Worm (Caenorhabditis elegans) whole organism, mixed stage, embryonic: ENCODE data around the gene cpt-1.

Experiments used
- M03D4.4 ChIP-seq: sonication (generic microtip); optimal IDR thresholded peaks from 2 replicates; lab custom pipeline; 2017; ENCODE audit warnings: mild to moderate bottlenecking, missing genetic modification characterization, missing compliant biosample characterization
- bed-3 ChIP-seq: fragments of 200-800 bp; sonication (Bioruptor generic); optimal IDR thresholded peaks from 3 replicates; lab custom pipeline; 2018; ENCODE audit warnings: mild to moderate bottlenecking, missing genetic modification characterization, moderate library complexity, missing compliant biosample characterization
- ceh-43 ChIP-seq: fragments of 200-800 bp; sonication (Bioruptor generic); optimal IDR thresholded peaks from 2 replicates; lab custom pipeline; 2018; ENCODE audit warnings: mild to moderate bottlenecking, missing genetic modification characterization, moderate library complexity, missing compliant biosample characterization
- ces-1 ChIP-seq: fragments of 150-350 bp; optimal IDR thresholded peaks from 2 replicates; lab custom pipeline; 2014; ENCODE audit warnings: missing biosample characterization, missing genetic modification reagents, missing genetic modification characterization
- cnd-1 ChIP-seq: fragments of 200-800 bp; sonication (Bioruptor generic); optimal IDR thresholded peaks from 2 replicates; lab custom pipeline; 2018; ENCODE audit warnings: mild to moderate bottlenecking, missing genetic modification characterization, missing compliant biosample characterization
- drap-1 ChIP-seq: fragments of 200-800 bp; sonication (Bioruptor generic); optimal IDR thresholded peaks from 3 replicates; lab custom pipeline; 2018; ENCODE audit warnings: mild to moderate bottlenecking, missing genetic modification characterization, missing compliant biosample characterization
- elt-1 ChIP-seq: sonication (generic microtip); optimal IDR thresholded peaks from 2 replicates; lab custom pipeline; 2017; ENCODE audit warnings: missing genetic modification characterization, mild to moderate bottlenecking, missing compliant biosample characterization, antibody characterized with exemption, moderate library complexity, borderline replicate concordance; ENCODE audit not compliant: insufficient read depth
- elt-3 ChIP-seq: fragments of 150-350 bp; optimal IDR thresholded peaks from 2 replicates; lab custom pipeline; 2014; ENCODE audit warnings: missing biosample characterization, missing genetic modification characterization
- ham-2 ChIP-seq: fragments of 200-800 bp; sonication (Bioruptor generic); optimal IDR thresholded peaks from 2 replicates; lab custom pipeline; 2018; ENCODE audit warnings: mild to moderate bottlenecking, missing genetic modification characterization, missing compliant biosample characterization
- hlh-1 ChIP-seq: fragments of 150-350 bp; optimal IDR thresholded peaks from 2 replicates; lab custom pipeline; 2014; ENCODE audit warnings: missing biosample characterization, missing genetic modification reagents, missing genetic modification characterization
- lin-32 ChIP-seq: fragments of 200-800 bp; sonication (Bioruptor generic); optimal IDR thresholded peaks from 2 replicates; lab custom pipeline; 2018; ENCODE audit warnings: mild to moderate bottlenecking, missing genetic modification characterization, missing compliant biosample characterization
- lsy-2 ChIP-seq: fragments of 150-350 bp; optimal IDR thresholded peaks from 2 replicates; lab custom pipeline; 2014; ENCODE audit warnings: missing biosample characterization, missing genetic modification characterization
- mab-5 ChIP-seq: fragments of 150-350 bp; optimal IDR thresholded peaks from 2 replicates; lab custom pipeline; 2014; ENCODE audit warnings: missing biosample characterization, missing genetic modification characterization
- mep-1 ChIP-seq: fragments of 150-350 bp; optimal IDR thresholded peaks from 2 replicates; lab custom pipeline; 2017; ENCODE audit warnings: missing biosample characterization, missing genetic modification reagents, missing genetic modification characterization, inconsistent platforms
- mls-2 ChIP-seq: sonication (generic microtip); optimal IDR thresholded peaks from 2 replicates; lab custom pipeline; 2016; ENCODE audit warnings: mild to moderate bottlenecking, missing genetic modification characterization, moderate library complexity, missing compliant biosample characterization
- nhr-12 ChIP-seq: fragments of 150-350 bp; optimal IDR thresholded peaks from 2 replicates; lab custom pipeline; 2014; ENCODE audit warnings: missing biosample characterization, missing genetic modification characterization
- nhr-2 ChIP-seq: fragments of 150-350 bp; optimal IDR thresholded peaks from 2 replicates; lab custom pipeline; 2014; ENCODE audit warnings: missing biosample characterization, missing genetic modification characterization
- nhr-237 ChIP-seq: fragments of 150-350 bp; optimal IDR thresholded peaks from 2 replicates; lab custom pipeline; 2014; ENCODE audit warnings: missing biosample characterization, missing genetic modification characterization
- nhr-28 ChIP-seq: fragments of 150-350 bp; optimal IDR thresholded peaks from 2 replicates; lab custom pipeline; 2014; ENCODE audit warnings: missing biosample characterization, missing genetic modification characterization
- nhr-76 ChIP-seq: sonication (generic microtip); optimal IDR thresholded peaks from 2 replicates; lab custom pipeline; 2017; ENCODE audit warnings: missing biosample characterization, missing genetic modification characterization
- pha-4 ChIP-seq: fragments of 150-350 bp; optimal IDR thresholded peaks from 2 replicates; lab custom pipeline; 2018; ENCODE audit warnings: missing biosample characterization, missing genetic modification reagents, missing genetic modification characterization
- sem-2 ChIP-seq: fragments of 200-800 bp; sonication (Bioruptor generic); optimal IDR thresholded peaks from 2 replicates; lab custom pipeline; 2018; ENCODE audit warnings: mild to moderate bottlenecking, missing genetic modification characterization, missing compliant biosample characterization
- sptf-1 ChIP-seq: sonication (generic microtip); optimal IDR thresholded peaks from 2 replicates; lab custom pipeline; 2017; ENCODE audit warnings: mild to moderate bottlenecking, missing genetic modification characterization, moderate library complexity, missing compliant biosample characterization
- unc-120 ChIP-seq: sonication (generic microtip); optimal IDR thresholded peaks from 2 replicates; lab custom pipeline; 2017; ENCODE audit warnings: missing genetic modification characterization, missing compliant biosample characterization; ENCODE audit not compliant: poor library complexity, severe bottlenecking
- unc-39 ChIP-seq: fragments of 150-350 bp; optimal IDR thresholded peaks from 2 replicates; lab custom pipeline; 2014; ENCODE audit warnings: missing biosample characterization, missing genetic modification characterization
- unc-62 ChIP-seq: fragments of 150-350 bp; optimal IDR thresholded peaks from 2 replicates; lab custom pipeline; 2014; ENCODE audit warnings: missing biosample characterization, missing genetic modification reagents, missing genetic modification characterization
- zip-8 ChIP-seq: fragments of 150-350 bp; optimal IDR thresholded peaks from 2 replicates; lab custom pipeline; 2014; ENCODE audit warnings: missing biosample characterization, missing genetic modification characterization
- ztf-11 ChIP-seq: fragments of 150-350 bp; optimal IDR thresholded peaks from 2 replicates; lab custom pipeline; 2014; ENCODE audit warnings: missing biosample characterization, missing genetic modification characterization

cpt-1 gene

ce11 chrII:12776379-12776778 lies 19.9 kb downstream of the cpt-1 start, which contains the start of gene Y46G5A.34:
Gene Y46G5A.34 (plus strand): TSS chrII:12776679.
- TF ChIP-seq cnd-1 (tag; lab: Kevin White, UChicago) = no peak
- no peak for TF ChIP-seq M03D4.4 (tag; lab: Kevin White, UChicago)
- TF ChIP-seq ztf-11 (tag; lab: Kevin White, UChicago) = no peak
- no peak for TF ChIP-seq pha-4 (tag; lab: Kevin White, UChicago)
- no peak for TF ChIP-seq nhr-12
- TF ChIP-seq mep-1 (tag; lab: Kevin White, UChicago) = no peak

- TF ChIP-seq bed-3 (no peak), unc-62 (no peak), sem-2 (GFP tag; lab: Kevin White, UChicago) (no peak), unc-120 (tag; lab: Kevin White, UChicago) (no peak), mab-5 (tag; lab: Kevin White, UChicago) (no peak), nhr-12 (no peak), drap-1 (GFP tag; lab: Kevin White, UChicago) (no peak), nhr-237 (no peak), unc-39 (tag; lab: Kevin White, UChicago) (no peak), nhr-28 (tag; lab: Kevin White, UChicago) (no peak), sptf-1 (tag; lab: Kevin White, UChicago) (no peak), nhr-2 (tag; lab: Kevin White, UChicago) (no peak), cnd-1 (tag; lab: Kevin White, UChicago) (no peak)
These were observed 21.9 kb downstream of the cpt-1 start, which contains the start of gene Y46G5A.14 for ce11 chrII:12774402-12774801. Gene Y46G5A.14 (plus strand): TSS chrII:12774702.

DNA sequence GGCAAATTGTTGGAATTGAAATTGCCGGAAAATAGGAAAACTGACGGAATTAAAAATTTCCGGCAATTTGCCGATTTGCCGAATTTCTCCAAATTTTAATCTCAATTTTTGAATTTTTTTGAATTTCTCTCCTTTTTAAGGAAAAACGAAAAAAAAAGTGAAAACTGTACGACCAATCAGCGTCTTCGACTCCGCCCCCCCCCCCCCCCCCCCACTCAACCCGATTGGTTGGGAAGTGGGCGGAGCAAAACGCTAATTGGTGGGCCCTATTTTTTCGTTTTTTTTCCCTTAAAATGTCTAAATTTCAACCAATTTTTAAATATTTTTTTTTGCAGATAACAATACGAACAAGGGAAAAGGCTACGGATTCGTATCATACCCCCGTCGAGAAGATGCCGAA lies 26.3 kb downstream of the cpt-1 start:
- no peak for TF ChIP-seq lin-32 (GFP tag; lab: Kevin White, UChicago)
- no peak for TF ChIP-seq sem-2 (GFP tag; lab: Kevin White, UChicago)
- no peak for TF ChIP-seq nhr-28 (tag; lab: Kevin White, UChicago)
- TF ChIP-seq nhr-237 = no peak
- TF ChIP-seq drap-1 (GFP tag; lab: Kevin White, UChicago) = no peak
- TF ChIP-seq ceh-43 = no peak
- no peak for TF ChIP-seq elt-1
- TF ChIP-seq cnd-1 (tag; lab: Kevin White, UChicago) = no peak
- TF ChIP-seq bed-3 = no peak
- TF ChIP-seq ham-2 (GFP tag; lab: Kevin White, UChicago) = no peak
- no peak for TF ChIP-seq ces-1
- TF ChIP-seq mep-1 (tag; lab: Kevin White, UChicago) = no peak
- TF ChIP-seq M03D4.4 (tag; lab: Kevin White, UChicago) = no peak
- no peak for TF ChIP-seq nhr-76 (tag; lab: Kevin White, UChicago)
- no peak for TF ChIP-seq elt-3 (tag; lab: Kevin White, UChicago)

- no peak for TF ChIP-seq unc-62
- peak; percentile 48 for TF ChIP-seq lsy-2 (tag; lab: Kevin White, UChicago)
- peak; percentile 89 for TF ChIP-seq ces-1
- TF ChIP-seq mep-1 (tag; lab: Kevin White, UChicago) = no peak
- peak; percentile 55 for TF ChIP-seq nhr-237
These were observed 28.0 kb downstream of the cpt-1 start, which contains the start of the genes vps-2 and tiar-2 for ce11 chrII:12768167-12768712. Gene vps-2 (minus strand): TSS chrII:12768217. Gene tiar-2 (plus strand): TSS chrII:12768686.

ce11 chrII:12767258-12767824 lies 28.9 kb downstream of the cpt-1 start:
- TF ChIP-seq unc-39 (tag; lab: Kevin White, UChicago) = no peak
- no peak for TF ChIP-seq M03D4.4 (tag; lab: Kevin White, UChicago)
- TF ChIP-seq mep-1 (tag; lab: Kevin White, UChicago) = no peak
- no peak for TF ChIP-seq hlh-1 (tag; lab: Kevin White, UChicago)
- no peak for TF ChIP-seq ceh-43
- no peak for TF ChIP-seq zip-8
- TF ChIP-seq elt-3 (tag; lab: Kevin White, UChicago) = no peak
- no peak for TF ChIP-seq mls-2 (tag; lab: Kevin White, UChicago)
- no peak for TF ChIP-seq nhr-76 (tag; lab: Kevin White, UChicago)
- no peak for TF ChIP-seq ces-1
- TF ChIP-seq nhr-237 = no peak
- TF ChIP-seq lin-32 (GFP tag; lab: Kevin White, UChicago) = no peak
